Worm (Caenorhabditis elegans) whole organism, mixed stage, embryonic: ENCODE measurements around the gene hyls-1.

Source experiments
- M03D4.4 ChIP-seq: sonication (generic microtip); optimal IDR thresholded peaks from 2 replicates; lab custom pipeline; 2017; ENCODE audit warnings: mild to moderate bottlenecking, missing genetic modification characterization, missing compliant biosample characterization
- bed-3 ChIP-seq: fragments of 200-800 bp; sonication (Bioruptor generic); optimal IDR thresholded peaks from 3 replicates; lab custom pipeline; 2018; ENCODE audit warnings: mild to moderate bottlenecking, missing genetic modification characterization, moderate library complexity, missing compliant biosample characterization
- blmp-1 ChIP-seq: fragments of 150-350 bp; optimal IDR thresholded peaks from 2 replicates; lab custom pipeline; 2014; ENCODE audit warnings: missing biosample characterization, missing genetic modification characterization
- ceh-39 ChIP-seq: fragments of 150-350 bp; optimal IDR thresholded peaks from 2 replicates; lab custom pipeline; 2014; ENCODE audit warnings: missing biosample characterization, missing genetic modification characterization
- ceh-83 ChIP-seq: fragments of 200-800 bp; sonication (Bioruptor generic); optimal IDR thresholded peaks from 2 replicates; lab custom pipeline; 2018; ENCODE audit warnings: mild to moderate bottlenecking, missing genetic modification characterization, missing compliant biosample characterization
- ces-1 ChIP-seq: fragments of 150-350 bp; optimal IDR thresholded peaks from 2 replicates; lab custom pipeline; 2014; ENCODE audit warnings: missing biosample characterization, missing genetic modification reagents, missing genetic modification characterization
- cnd-1 ChIP-seq: fragments of 200-800 bp; sonication (Bioruptor generic); optimal IDR thresholded peaks from 2 replicates; lab custom pipeline; 2018; ENCODE audit warnings: mild to moderate bottlenecking, missing genetic modification characterization, missing compliant biosample characterization
- drap-1 ChIP-seq: fragments of 200-800 bp; sonication (Bioruptor generic); optimal IDR thresholded peaks from 3 replicates; lab custom pipeline; 2018; ENCODE audit warnings: mild to moderate bottlenecking, missing genetic modification characterization, missing compliant biosample characterization
- elt-1 ChIP-seq: sonication (generic microtip); optimal IDR thresholded peaks from 2 replicates; lab custom pipeline; 2017; ENCODE audit warnings: missing genetic modification characterization, mild to moderate bottlenecking, missing compliant biosample characterization, antibody characterized with exemption, moderate library complexity, borderline replicate concordance; ENCODE audit not compliant: insufficient read depth
- elt-3 ChIP-seq: fragments of 150-350 bp; optimal IDR thresholded peaks from 2 replicates; lab custom pipeline; 2014; ENCODE audit warnings: missing biosample characterization, missing genetic modification characterization
- ham-2 ChIP-seq: fragments of 200-800 bp; sonication (Bioruptor generic); optimal IDR thresholded peaks from 2 replicates; lab custom pipeline; 2018; ENCODE audit warnings: mild to moderate bottlenecking, missing genetic modification characterization, missing compliant biosample characterization
- hlh-1 ChIP-seq: fragments of 150-350 bp; optimal IDR thresholded peaks from 2 replicates; lab custom pipeline; 2014; ENCODE audit warnings: missing biosample characterization, missing genetic modification reagents, missing genetic modification characterization
- lin-13 ChIP-seq: fragments of 150-350 bp; optimal IDR thresholded peaks from 2 replicates; lab custom pipeline; 2014; ENCODE audit warnings: missing biosample characterization, missing genetic modification characterization
- lin-32 ChIP-seq: fragments of 200-800 bp; sonication (Bioruptor generic); optimal IDR thresholded peaks from 2 replicates; lab custom pipeline; 2018; ENCODE audit warnings: mild to moderate bottlenecking, missing genetic modification characterization, missing compliant biosample characterization
- mab-5 ChIP-seq: fragments of 150-350 bp; optimal IDR thresholded peaks from 2 replicates; lab custom pipeline; 2014; ENCODE audit warnings: missing biosample characterization, missing genetic modification characterization
- mep-1 ChIP-seq: fragments of 150-350 bp; optimal IDR thresholded peaks from 2 replicates; lab custom pipeline; 2017; ENCODE audit warnings: missing biosample characterization, missing genetic modification reagents, missing genetic modification characterization, inconsistent platforms
- mls-2 ChIP-seq: sonication (generic microtip); optimal IDR thresholded peaks from 2 replicates; lab custom pipeline; 2016; ENCODE audit warnings: mild to moderate bottlenecking, missing genetic modification characterization, moderate library complexity, missing compliant biosample characterization
- nhr-12 ChIP-seq: fragments of 150-350 bp; optimal IDR thresholded peaks from 2 replicates; lab custom pipeline; 2014; ENCODE audit warnings: missing biosample characterization, missing genetic modification characterization
- nhr-237 ChIP-seq: fragments of 150-350 bp; optimal IDR thresholded peaks from 2 replicates; lab custom pipeline; 2014; ENCODE audit warnings: missing biosample characterization, missing genetic modification characterization
- nhr-28 ChIP-seq: fragments of 150-350 bp; optimal IDR thresholded peaks from 2 replicates; lab custom pipeline; 2014; ENCODE audit warnings: missing biosample characterization, missing genetic modification characterization
- nhr-76 ChIP-seq: sonication (generic microtip); optimal IDR thresholded peaks from 2 replicates; lab custom pipeline; 2017; ENCODE audit warnings: missing biosample characterization, missing genetic modification characterization
- pha-4 ChIP-seq: fragments of 150-350 bp; optimal IDR thresholded peaks from 2 replicates; lab custom pipeline; 2018; ENCODE audit warnings: missing biosample characterization, missing genetic modification reagents, missing genetic modification characterization
- sem-2 ChIP-seq: fragments of 200-800 bp; sonication (Bioruptor generic); optimal IDR thresholded peaks from 2 replicates; lab custom pipeline; 2018; ENCODE audit warnings: mild to moderate bottlenecking, missing genetic modification characterization, missing compliant biosample characterization
- snpc-4 ChIP-seq: fragments of 150-350 bp; optimal IDR thresholded peaks from 2 replicates; lab custom pipeline; 2014; ENCODE audit warnings: missing biosample characterization, missing genetic modification characterization
- tbx-8 ChIP-seq: fragments of 200-800 bp; sonication (Bioruptor generic); optimal IDR thresholded peaks from 2 replicates; lab custom pipeline; 2018; ENCODE audit warnings: mild to moderate bottlenecking, missing genetic modification characterization, moderate library complexity, missing compliant biosample characterization
- unc-120 ChIP-seq: sonication (generic microtip); optimal IDR thresholded peaks from 2 replicates; lab custom pipeline; 2017; ENCODE audit warnings: missing genetic modification characterization, missing compliant biosample characterization; ENCODE audit not compliant: poor library complexity, severe bottlenecking
- unc-39 ChIP-seq: fragments of 150-350 bp; optimal IDR thresholded peaks from 2 replicates; lab custom pipeline; 2014; ENCODE audit warnings: missing biosample characterization, missing genetic modification characterization
- unc-62 ChIP-seq: fragments of 150-350 bp; optimal IDR thresholded peaks from 2 replicates; lab custom pipeline; 2014; ENCODE audit warnings: missing biosample characterization, missing genetic modification reagents, missing genetic modification characterization
- zip-8 ChIP-seq: fragments of 150-350 bp; optimal IDR thresholded peaks from 2 replicates; lab custom pipeline; 2014; ENCODE audit warnings: missing biosample characterization, missing genetic modification characterization
- ztf-11 ChIP-seq: fragments of 150-350 bp; optimal IDR thresholded peaks from 2 replicates; lab custom pipeline; 2014; ENCODE audit warnings: missing biosample characterization, missing genetic modification characterization

hyls-1 gene

DNA sequence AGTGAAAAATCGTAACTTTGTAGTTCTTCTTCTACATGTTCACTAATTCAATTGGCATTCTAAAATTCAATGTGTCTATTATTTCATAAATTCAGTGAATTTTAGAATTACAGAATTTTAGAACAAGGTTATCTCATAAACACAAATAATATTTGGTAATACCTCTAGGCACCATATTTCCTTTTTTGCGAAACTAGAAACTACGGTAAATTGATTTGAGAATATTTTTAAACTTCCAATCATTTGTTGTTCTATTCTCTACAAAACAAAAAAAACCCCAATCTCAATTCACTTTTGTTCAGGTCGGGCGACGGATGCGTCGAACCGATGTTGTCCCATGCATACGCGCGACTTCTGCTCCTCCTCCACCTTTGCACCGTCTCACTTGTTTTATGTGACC, 37.2 kb upstream of the hyls-1 start, which contains the start of gene F09G2.1:
F09G2.1 (plus strand) TSS at position 301 of the 400 bp plus-strand sequence.
- TF ChIP-seq nhr-76 (tag; lab: Kevin White, UChicago) = no peak
- TF ChIP-seq unc-39 (tag; lab: Kevin White, UChicago) = no peak
- no peak for TF ChIP-seq unc-62 (GFP tag; lab: Kevin White, UChicago)
- TF ChIP-seq drap-1 (GFP tag; lab: Kevin White, UChicago) = no peak
- TF ChIP-seq elt-3 = no peak
- TF ChIP-seq cnd-1 (tag; lab: Kevin White, UChicago) = no peak
- no peak for TF ChIP-seq ztf-11 (tag; lab: Kevin White, UChicago)
- TF ChIP-seq ces-1 (GFP tag; lab: Kevin White, UChicago) = no peak
- TF ChIP-seq nhr-28 (tag; lab: Kevin White, UChicago) = no peak
- no peak for TF ChIP-seq ham-2 (GFP tag; lab: Kevin White, UChicago)
- no peak for TF ChIP-seq ceh-83 (GFP tag; lab: Kevin White, UChicago)
- TF ChIP-seq snpc-4 (tag; lab: Kevin White, UChicago) = no peak
- no peak for TF ChIP-seq ceh-39 (tag; lab: Kevin White, UChicago)
- TF ChIP-seq lin-32 (GFP tag; lab: Kevin White, UChicago) = no peak
- no peak for TF ChIP-seq nhr-12 (tag; lab: Kevin White, UChicago)
- TF ChIP-seq tbx-8 (GFP tag; lab: Kevin White, UChicago) = no peak
- TF ChIP-seq hlh-1 (tag; lab: Kevin White, UChicago) = no peak
- TF ChIP-seq blmp-1 (tag; lab: Kevin White, UChicago) = no peak

DNA sequence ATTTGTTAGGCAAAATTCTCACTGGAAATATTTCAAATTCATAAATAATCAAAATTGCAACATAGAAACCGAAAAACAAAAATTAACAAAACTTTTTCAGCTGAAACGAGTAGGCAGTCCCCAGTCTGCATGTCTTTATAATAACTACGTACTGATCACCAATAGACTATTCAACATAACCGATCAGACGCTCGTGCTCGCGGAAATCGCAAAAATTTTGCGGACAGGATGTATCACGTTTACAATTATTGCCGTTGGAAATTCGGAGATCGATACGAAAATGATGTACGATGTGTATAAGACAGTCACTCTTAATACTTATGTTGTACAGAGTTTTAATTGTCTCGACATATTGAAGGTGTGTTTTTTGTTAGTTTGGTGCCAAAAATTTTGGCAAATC, 35.8 kb upstream of the hyls-1 start:
- TF ChIP-seq lin-13 = no peak
- TF ChIP-seq snpc-4 (tag; lab: Kevin White, UChicago) = no peak
- TF ChIP-seq ceh-39 (tag; lab: Kevin White, UChicago) = no peak
- no peak for TF ChIP-seq unc-62 (GFP tag; lab: Kevin White, UChicago)
- no peak for TF ChIP-seq cnd-1 (tag; lab: Kevin White, UChicago)
- TF ChIP-seq tbx-8 (GFP tag; lab: Kevin White, UChicago) = no peak
- TF ChIP-seq pha-4 (tag; lab: Kevin White, UChicago) = no peak
- TF ChIP-seq blmp-1 (tag; lab: Kevin White, UChicago) = no peak
- no peak for TF ChIP-seq unc-39 (tag; lab: Kevin White, UChicago)
- no peak for TF ChIP-seq mep-1 (tag; lab: Kevin White, UChicago)
- TF ChIP-seq nhr-28 (tag; lab: Kevin White, UChicago) = no peak
- TF ChIP-seq sem-2 (GFP tag; lab: Kevin White, UChicago) = no peak
- no peak for TF ChIP-seq ztf-11 (tag; lab: Kevin White, UChicago)
- no peak for TF ChIP-seq ceh-83 (GFP tag; lab: Kevin White, UChicago)

DNA sequence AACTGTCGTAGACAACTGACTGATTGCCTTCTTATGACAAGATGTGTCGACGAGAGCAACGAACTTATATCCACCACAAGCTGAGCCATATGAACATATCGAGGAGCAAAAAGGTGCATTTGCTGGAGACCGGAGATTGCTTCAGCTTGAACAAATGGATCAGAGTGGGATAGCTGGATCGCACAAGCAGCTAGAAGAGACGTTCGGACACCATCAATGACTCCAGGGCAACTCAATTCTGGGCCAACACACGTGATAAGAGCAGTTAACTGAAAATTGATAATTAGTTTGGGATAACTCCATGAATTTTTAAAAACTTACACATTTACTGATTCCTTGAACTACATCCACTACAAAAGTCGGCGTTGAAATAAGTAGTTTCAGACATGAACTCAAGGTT, 28.2 kb upstream of the hyls-1 start:
- TF ChIP-seq M03D4.4 (tag; lab: Kevin White, UChicago) (no peak), elt-3 (no peak), unc-62 (GFP tag; lab: Kevin White, UChicago) (no peak), bed-3 (GFP tag; lab: Kevin White, UChicago) (no peak), lin-13 (no peak), cnd-1 (tag; lab: Kevin White, UChicago) (no peak), tbx-8 (GFP tag; lab: Kevin White, UChicago) (no peak), pha-4 (tag; lab: Kevin White, UChicago) (no peak), mep-1 (tag; lab: Kevin White, UChicago) (no peak), mls-2 (tag; lab: Kevin White, UChicago) (no peak), unc-39 (tag; lab: Kevin White, UChicago) (no peak), drap-1 (GFP tag; lab: Kevin White, UChicago) (no peak), ham-2 (GFP tag; lab: Kevin White, UChicago) (no peak)

DNA sequence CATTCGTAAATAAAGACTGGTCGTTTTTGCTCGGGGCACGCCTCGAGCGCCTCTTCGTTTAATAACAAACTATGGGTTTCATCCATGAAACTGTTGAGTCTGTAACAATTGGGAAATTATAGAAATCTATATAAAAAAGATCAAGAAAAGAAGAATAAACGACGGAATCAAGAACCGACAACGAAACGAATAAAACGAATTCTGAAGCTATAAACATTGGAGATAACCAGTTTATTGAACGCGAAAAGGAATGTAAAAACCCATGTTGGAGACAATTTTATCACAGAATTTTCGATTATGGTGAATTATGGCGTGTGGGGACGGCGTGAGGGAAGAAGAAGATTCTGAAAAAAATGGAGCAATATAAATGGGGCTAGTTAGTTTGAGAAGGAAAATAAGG, 22.4 kb upstream of the hyls-1 start, which contains the start of gene soap-1:
soap-1 (minus strand) TSS at position 101 of the 400 bp plus-strand sequence.
- TF ChIP-seq tbx-8 (GFP tag; lab: Kevin White, UChicago) = no peak
- no peak for TF ChIP-seq cnd-1 (tag; lab: Kevin White, UChicago)
- TF ChIP-seq elt-1 (tag; lab: Kevin White, UChicago) = no peak
- TF ChIP-seq pha-4 (tag; lab: Kevin White, UChicago) = no peak
- TF ChIP-seq nhr-28 (tag; lab: Kevin White, UChicago) = no peak
- no peak for TF ChIP-seq ces-1 (GFP tag; lab: Kevin White, UChicago)
- TF ChIP-seq mls-2 (tag; lab: Kevin White, UChicago) = no peak
- no peak for TF ChIP-seq nhr-237 (tag; lab: Kevin White, UChicago)
- no peak for TF ChIP-seq unc-120 (tag; lab: Kevin White, UChicago)
- TF ChIP-seq mab-5 (tag; lab: Kevin White, UChicago) = no peak
- no peak for TF ChIP-seq zip-8
- no peak for TF ChIP-seq ceh-83 (GFP tag; lab: Kevin White, UChicago)
- no peak for TF ChIP-seq ceh-39 (tag; lab: Kevin White, UChicago)
- TF ChIP-seq, all 35 proteins: peak for 0
